Worm (Caenorhabditis elegans): ENCODE results near the gene F17A2.16.

- TF ChIP-seq W03F9.2 (tag; optimal IDR thresholded peaks at IDR 0.05) (no peak), him-1 (tag; optimal IDR thresholded peaks at IDR 0.05) (no peak)
Measured at ce11 chrX:12350207-12350606, 42.0 kb downstream of the F17A2.16 start, which contains the start of gene F42F12.3.

Measured in whole organism, L4/young adult.